Fruit fly (Drosophila melanogaster): Measurements from ENCODE around the gene CG15210.

CG15210 gene

DNA sequence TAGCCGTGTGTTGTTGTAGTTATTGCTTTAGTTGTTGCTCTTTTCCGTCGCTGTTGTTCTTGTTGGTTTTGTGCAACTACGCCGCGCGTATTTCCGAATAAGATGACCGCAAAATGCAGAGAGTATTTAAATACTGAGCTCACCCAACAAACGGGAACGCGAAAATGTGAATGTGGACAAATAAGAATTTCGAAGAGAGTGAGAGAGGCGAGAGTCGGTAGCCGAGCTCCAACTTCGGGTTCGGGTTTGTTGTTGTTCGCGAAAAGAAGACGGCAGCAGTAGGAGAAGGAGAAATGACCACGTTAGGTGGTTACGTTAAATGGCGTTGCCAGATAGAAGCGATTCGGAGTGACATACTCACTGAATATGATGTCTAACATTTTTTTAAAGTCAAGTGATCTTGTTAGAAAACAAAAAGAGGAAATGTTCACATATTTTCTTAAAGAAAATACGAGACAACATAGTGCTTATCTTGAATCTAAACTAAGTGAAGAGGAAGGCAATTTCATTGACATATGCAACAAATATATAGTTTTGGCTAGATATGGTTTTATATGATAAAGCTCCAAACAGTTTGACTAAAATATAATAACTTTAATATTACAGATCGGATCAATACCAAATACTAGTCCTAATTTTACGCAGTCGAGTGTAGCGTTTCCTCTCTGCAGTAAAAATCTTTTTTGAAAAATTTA, 32.2 kb upstream of the CG15210 start (continued):
- TF ChIP-seq CG11294 (GFP tag; IDR thresholded peaks at IDR 0.05) (no peak), dsx (GFP tag; optimal IDR thresholded peaks at IDR 0.05; ENCODE audit: poor library complexity, severe bottlenecking) (peak; percentile 25), fd59A (GFP tag; optimal IDR thresholded peaks at IDR 0.05) (no peak), Eip78C (GFP tag) (peak; percentile 29), CG3032 (tag; optimal IDR thresholded peaks at IDR 0.05) (no peak), achi (GFP tag; optimal IDR thresholded peaks at IDR 0.05) (peak; percentile 20), Sox102F (GFP tag; optimal IDR thresholded peaks at IDR 0.05) (no peak), Blimp-1 (GFP tag; optimal IDR thresholded peaks at IDR 0.05) (no peak), CG34406 (GFP tag; optimal IDR thresholded peaks at IDR 0.05) (no peak), vri (GFP tag; optimal IDR thresholded peaks at IDR 0.05) (no peak), pdm3 (GFP tag; optimal IDR thresholded peaks at IDR 0.05) (no peak), Ets21C (GFP tag; optimal IDR thresholded peaks at IDR 0.05) (no peak), CG6808 (GFP tag; optimal IDR thresholded peaks at IDR 0.05) (no peak), lz (GFP tag; optimal IDR thresholded peaks at IDR 0.05) (no peak), CG1621 (tag; optimal IDR thresholded peaks at IDR 0.05) (peak; percentile 9), CG32006 (GFP tag; optimal IDR thresholded peaks at IDR 0.05) (no peak), CG6163 (GFP tag; IDR thresholded peaks at IDR 0.05) (peak; percentile 59; the same call in 1 of the 3 replicates)

DNA sequence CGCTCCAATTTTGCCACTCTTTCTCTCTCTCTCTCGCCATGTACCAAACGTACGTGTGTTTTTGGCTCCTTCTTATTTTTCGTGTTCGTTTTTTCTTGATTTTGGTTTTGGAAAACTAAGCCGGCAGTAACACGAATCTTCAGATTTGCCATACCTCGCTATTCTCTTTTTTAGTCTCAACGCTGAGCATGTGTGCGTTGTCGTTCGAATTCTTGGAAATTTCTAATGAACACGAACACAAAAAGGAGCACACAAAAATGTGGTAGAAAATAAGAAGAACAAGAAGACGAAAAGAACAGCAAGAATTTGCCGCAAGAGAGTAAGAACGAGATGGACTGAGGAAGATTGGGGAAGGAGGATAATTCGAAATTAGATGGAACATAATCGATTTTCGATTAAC, 30.3 kb upstream of the CG15210 start:
- TF ChIP-seq acj6 (GFP tag; optimal IDR thresholded peaks at IDR 0.05): no peak
- no peak for TF ChIP-seq CG6163 (GFP tag; IDR thresholded peaks at IDR 0.05)
- no peak for TF ChIP-seq net (GFP tag; optimal IDR thresholded peaks at IDR 0.05)
- TF ChIP-seq Met (GFP tag; optimal IDR thresholded peaks at IDR 0.05): no peak
- TF ChIP-seq esn (GFP tag; optimal IDR thresholded peaks at IDR 0.05): no peak
- no peak for TF ChIP-seq lz (GFP tag; optimal IDR thresholded peaks at IDR 0.05)
- no peak for TF ChIP-seq CG6792 (GFP tag; optimal IDR thresholded peaks at IDR 0.05)
- no peak for TF ChIP-seq pdm3 (GFP tag; optimal IDR thresholded peaks at IDR 0.05)
- TF ChIP-seq spab (GFP tag; optimal IDR thresholded peaks at IDR 0.05): no peak
- no peak for TF ChIP-seq fd59A (GFP tag; optimal IDR thresholded peaks at IDR 0.05)
- TF ChIP-seq Blimp-1 (GFP tag; optimal IDR thresholded peaks at IDR 0.05): no peak
- TF ChIP-seq CG10669 (GFP tag; optimal IDR thresholded peaks at IDR 0.05): no peak
- no peak for TF ChIP-seq Lpt (GFP tag; optimal IDR thresholded peaks at IDR 0.05)
- no peak for TF ChIP-seq CG8319 (GFP tag; optimal IDR thresholded peaks at IDR 0.05)
- TF ChIP-seq dsx (GFP tag; optimal IDR thresholded peaks at IDR 0.05; ENCODE audit: poor library complexity, severe bottlenecking): no peak
- no peak for TF ChIP-seq Sox14 (GFP tag; optimal IDR thresholded peaks at IDR 0.05)
- no peak for TF ChIP-seq fkh (GFP tag; optimal IDR thresholded peaks at IDR 0.05)

DNA sequence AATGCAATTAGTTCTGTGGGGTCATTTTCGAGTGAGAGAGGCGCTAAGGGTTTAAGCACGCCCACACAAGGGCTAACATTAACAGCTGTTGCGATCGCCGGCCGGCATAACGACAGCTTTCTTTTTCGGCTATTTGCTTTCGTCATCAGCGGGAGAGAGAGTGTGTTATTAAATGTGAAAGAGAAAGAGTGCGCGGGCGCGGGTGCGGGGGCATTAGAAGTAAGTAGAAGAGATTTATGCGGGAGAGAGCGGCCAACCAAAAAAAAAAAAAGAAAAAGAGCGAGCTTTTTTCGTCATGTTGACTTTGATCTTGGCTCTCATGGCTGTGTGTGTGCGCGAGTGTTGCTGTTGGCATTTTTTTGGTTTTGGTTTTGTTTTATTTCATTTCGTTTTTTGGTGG, 24.9 kb upstream of the CG15210 start:
- TF ChIP-seq Smox (GFP tag; optimal IDR thresholded peaks at IDR 0.05) (no peak), CG6792 (GFP tag; optimal IDR thresholded peaks at IDR 0.05) (no peak), CG6276 (GFP tag; optimal IDR thresholded peaks at IDR 0.05) (peak; percentile 66), CG32006 (GFP tag; optimal IDR thresholded peaks at IDR 0.05) (peak; percentile 3), Ets96B (tag; optimal IDR thresholded peaks at IDR 0.05) (no peak), Ets21C (GFP tag; optimal IDR thresholded peaks at IDR 0.05) (no peak), CG8119 (GFP tag; IDR thresholded peaks at IDR 0.05) (peak; percentile 61), fkh (GFP tag; optimal IDR thresholded peaks at IDR 0.05) (peak; percentile 71), cyc (GFP tag; optimal IDR thresholded peaks at IDR 0.05) (no peak), eg (GFP tag; IDR thresholded peaks at IDR 0.05) (peak; percentile 71), esn (GFP tag; optimal IDR thresholded peaks at IDR 0.05) (no peak), dac (GFP tag; optimal IDR thresholded peaks at IDR 0.05) (peak; percentile 8), vri (GFP tag; optimal IDR thresholded peaks at IDR 0.05) (no peak), CG15336 (GFP tag; IDR thresholded peaks at IDR 0.05) (peak; percentile 53; the same call in 1 of the 2 replicates), CG9139 (GFP tag; optimal IDR thresholded peaks at IDR 0.05) (no peak), fd59A (GFP tag; optimal IDR thresholded peaks at IDR 0.05) (no peak), Eip78C (GFP tag) (peak; percentile 41), CG6163 (GFP tag; IDR thresholded peaks at IDR 0.05) (peak; percentile 69), ss (GFP tag; optimal IDR thresholded peaks at IDR 0.05) (no peak), Blimp-1 (GFP tag; optimal IDR thresholded peaks at IDR 0.05) (peak; percentile 1), CG7368 (GFP tag; optimal IDR thresholded peaks at IDR 0.05) (no peak), CG11902 (GFP tag; optimal IDR thresholded peaks at IDR 0.05) (no peak), fd85E (GFP tag; optimal IDR thresholded peaks at IDR 0.05) (no peak)
